Worm (Caenorhabditis elegans): ENCODE results near the gene K08E7.5.

Gene K08E7.5

ce11 chrIV:12570546-12570945 is 2.6 kb upstream of the K08E7.5 start (continued):
- TF ChIP-seq Y56A3A.18 (GFP tag; IDR thresholded peaks at IDR 0.05) (0 out of 2 replicates have a peak, but pooled peaks have one; percentile 47), F10E7.11 (tag; optimal IDR thresholded peaks at IDR 0.05) (no peak), mes-4 (tag; optimal IDR thresholded peaks at IDR 0.05) (peak; percentile 30), sea-2 (GFP tag; IDR thresholded peaks at IDR 0.05) (no peak)

- no peak for TF ChIP-seq him-1 (tag; optimal IDR thresholded peaks at IDR 0.05)
- no peak for TF ChIP-seq ZK185.1 (tag; optimal IDR thresholded peaks at IDR 0.05; ENCODE audit: poor library complexity, severe bottlenecking)
- no peak for TF ChIP-seq die-1 (tag; optimal IDR thresholded peaks at IDR 0.05)
- TF ChIP-seq F57A8.1 (GFP tag; optimal IDR thresholded peaks at IDR 0.05) = no peak
- TF ChIP-seq T26A5.8 (tag; optimal IDR thresholded peaks at IDR 0.05) = no peak
- no peak for TF ChIP-seq ceh-40 (GFP tag; IDR thresholded peaks at IDR 0.05)
- no peak for TF ChIP-seq egl-18 (GFP tag; IDR thresholded peaks at IDR 0.05)
- TF ChIP-seq Y53G8AR.9 (GFP tag; conservative IDR thresholded peaks at IDR 0.05) = no peak
- no peak for TF ChIP-seq ceh-27 (GFP tag; optimal IDR thresholded peaks at IDR 0.05)
- no peak for TF ChIP-seq Y56A3A.18 (GFP tag; IDR thresholded peaks at IDR 0.05)
- TF ChIP-seq sdz-38 (tag; optimal IDR thresholded peaks at IDR 0.05) = no peak
- no peak for TF ChIP-seq F49E8.2 (tag; optimal IDR thresholded peaks at IDR 0.05; ENCODE audit: insufficient read depth)
- no peak for TF ChIP-seq hrde-1 (tag; optimal IDR thresholded peaks at IDR 0.05; ENCODE audit: borderline replicate concordance)
- TF ChIP-seq attf-5 (GFP tag; optimal IDR thresholded peaks at IDR 0.05) = no peak
- TF ChIP-seq zim-3 (tag; optimal IDR thresholded peaks at IDR 0.05) = no peak
- no peak for TF ChIP-seq fkh-3 (tag; optimal IDR thresholded peaks at IDR 0.05)
- TF ChIP-seq hsf-1 (GFP tag; IDR thresholded peaks at IDR 0.05) = no peak
- TF ChIP-seq T07F8.4 (tag; optimal IDR thresholded peaks at IDR 0.05) = no peak
- TF ChIP-seq B0336.3 (GFP tag; IDR thresholded peaks at IDR 0.05) = no peak
- no peak for TF ChIP-seq ztf-28 (GFP tag; IDR thresholded peaks at IDR 0.05)
Measured at ce11 chrIV:12571047-12571446, 2.1 kb upstream of the K08E7.5 start, which contains the start of gene K08E7.4. K08E7.4 (minus strand) TSS chrIV:12571147.

ce11 chrIV:12574265-12574664 is 1.1 kb downstream of the K08E7.5 start:
- TF ChIP-seq snpc-1.1 (tag; optimal IDR thresholded peaks at IDR 0.05; ENCODE audit: insufficient read depth) = no peak
- TF ChIP-seq lin-40 (tag; optimal IDR thresholded peaks at IDR 0.05) = no peak
- no peak for TF ChIP-seq dpff-1 (tag; optimal IDR thresholded peaks at IDR 0.05)
- TF ChIP-seq F49E8.2 (tag; optimal IDR thresholded peaks at IDR 0.05; ENCODE audit: insufficient read depth) = no peak

- no peak for TF ChIP-seq F57A8.1 (GFP tag; optimal IDR thresholded peaks at IDR 0.05)
- TF ChIP-seq madf-6 (GFP tag; IDR thresholded peaks at IDR 0.05) = no peak
- no peak for TF ChIP-seq F23B12.7 (tag; optimal IDR thresholded peaks at IDR 0.05; ENCODE audit: insufficient read depth)
- TF ChIP-seq let-526 (GFP tag; IDR thresholded peaks at IDR 0.05) = no peak
- TF ChIP-seq tbx-9 (tag; optimal IDR thresholded peaks at IDR 0.05; ENCODE audit: borderline replicate concordance) = no peak
- TF ChIP-seq zfh-2 (GFP tag; conservative IDR thresholded peaks at IDR 0.05) = no peak
- TF ChIP-seq hmg-1.2 (GFP tag; IDR thresholded peaks at IDR 0.05) = no peak
- TF ChIP-seq attf-6 (GFP tag; IDR thresholded peaks at IDR 0.05) = no peak
- no peak for TF ChIP-seq pbrm-1 (GFP tag; IDR thresholded peaks at IDR 0.05)
- no peak for TF ChIP-seq F10E7.11 (tag; optimal IDR thresholded peaks at IDR 0.05)
- TF ChIP-seq ekl-4 (GFP tag; IDR thresholded peaks at IDR 0.05) = no peak
Measured at ce11 chrIV:12581046-12581445, 7.9 kb downstream of the K08E7.5 start, which contains the start of gene K08E7.6. K08E7.6 (minus strand) TSS chrIV:12581146.
